Worm (Caenorhabditis elegans): ENCODE results near the gene dph-1.
A peak's percentile ranks its signal among the peaks of the same experiment; 100 is the strongest.

Gene dph-1

ce11 chrIII:3724880-3725279, 18.2 kb downstream of the dph-1 start, which contains the start of gene C14B1.12:
C14B1.12 (minus strand) TSS chrIII:3724980.
- TF ChIP-seq alr-1 (tag; optimal IDR thresholded peaks at IDR 0.05): no peak
- TF ChIP-seq lin-13 (GFP tag; optimal IDR thresholded peaks at IDR 0.05): no peak
- no peak for TF ChIP-seq sem-4 (tag; optimal IDR thresholded peaks at IDR 0.05)
- no peak for TF ChIP-seq peb-1 (tag; optimal IDR thresholded peaks at IDR 0.05)

DNA sequence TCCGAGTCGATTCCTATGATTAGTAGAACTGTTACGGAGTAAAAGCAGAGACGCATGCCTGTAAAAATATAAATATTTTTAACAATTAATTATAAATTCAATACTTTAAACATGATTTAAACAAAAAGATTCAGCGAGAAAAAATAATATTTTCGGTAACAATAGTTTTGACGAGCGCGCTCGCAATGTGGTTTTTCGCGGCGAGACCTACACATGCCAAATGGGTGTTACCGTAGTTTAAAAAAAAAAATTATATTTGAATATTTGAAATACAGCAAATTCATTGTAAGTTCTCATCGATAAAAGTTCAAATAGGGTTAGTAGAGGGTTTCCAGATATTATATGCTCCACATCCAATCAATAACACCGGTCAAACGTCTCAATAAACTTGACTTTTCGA, 19.8 kb downstream of the dph-1 start, which contains the start of gene gldi-5:
Gene gldi-5, minus strand, starts transcription at position 58 of the 400 bp plus-strand sequence.
- TF ChIP-seq ceh-16 (tag; optimal IDR thresholded peaks at IDR 0.05) (no peak), mdl-1 (tag; optimal IDR thresholded peaks at IDR 0.05) (no peak), snpc-4 (tag; optimal IDR thresholded peaks at IDR 0.05) (no peak), lin-13 (GFP tag; optimal IDR thresholded peaks at IDR 0.05) (no peak), elt-3 (tag; optimal IDR thresholded peaks at IDR 0.05) (no peak), nhr-21 (tag; optimal IDR thresholded peaks at IDR 0.05) (no peak), aly-2 (tag; optimal IDR thresholded peaks at IDR 0.05) (no peak), nhr-6 (tag; optimal IDR thresholded peaks at IDR 0.05) (no peak), zag-1 (tag; optimal IDR thresholded peaks at IDR 0.05) (no peak), ztf-11 (tag; optimal IDR thresholded peaks at IDR 0.05) (no peak), nhr-129 (tag; optimal IDR thresholded peaks at IDR 0.05) (no peak), mab-5 (tag; optimal IDR thresholded peaks at IDR 0.05) (no peak), unc-62 (GFP tag; optimal IDR thresholded peaks at IDR 0.05) (no peak), sma-3 (GFP tag; optimal IDR thresholded peaks at IDR 0.05) (no peak), elt-1 (tag; optimal IDR thresholded peaks at IDR 0.05) (no peak), nhr-11 (tag; optimal IDR thresholded peaks at IDR 0.05) (no peak), ZK546.5 (tag; optimal IDR thresholded peaks at IDR 0.05) (no peak), fos-1 (tag; optimal IDR thresholded peaks at IDR 0.05) (no peak), sma-9 (GFP tag; optimal IDR thresholded peaks at IDR 0.05) (no peak), sma-9 (tag; optimal IDR thresholded peaks at IDR 0.05) (no peak)

- TF ChIP-seq R02D3.7 (tag; optimal IDR thresholded peaks at IDR 0.05): no peak
- no peak for TF ChIP-seq skn-1 (tag; optimal IDR thresholded peaks at IDR 0.05)
- no peak for TF ChIP-seq ztf-4 (tag; optimal IDR thresholded peaks at IDR 0.05)
- no peak for TF ChIP-seq ztf-11 (tag; optimal IDR thresholded peaks at IDR 0.05)
- TF ChIP-seq fos-1 (tag; optimal IDR thresholded peaks at IDR 0.05): no peak
- TF ChIP-seq snpc-4 (tag; optimal IDR thresholded peaks at IDR 0.05): no peak
- no peak for TF ChIP-seq elt-1 (tag; optimal IDR thresholded peaks at IDR 0.05)
- TF ChIP-seq Y55F3AM.14 (GFP tag; optimal IDR thresholded peaks at IDR 0.05): no peak
- no peak for TF ChIP-seq ceh-82 (tag; optimal IDR thresholded peaks at IDR 0.05)
- TF ChIP-seq alr-1 (tag; optimal IDR thresholded peaks at IDR 0.05): no peak
- no peak for TF ChIP-seq ZK546.5 (tag; optimal IDR thresholded peaks at IDR 0.05)
- no peak for TF ChIP-seq lsy-2 (tag; optimal IDR thresholded peaks at IDR 0.05)
- TF ChIP-seq nhr-6 (tag; optimal IDR thresholded peaks at IDR 0.05): no peak
- TF ChIP-seq gmeb-1 (tag; optimal IDR thresholded peaks at IDR 0.05): no peak
- no peak for TF ChIP-seq nhr-10 (tag; optimal IDR thresholded peaks at IDR 0.05)
- no peak for TF ChIP-seq ceh-16 (tag; optimal IDR thresholded peaks at IDR 0.05)
- no peak for TF ChIP-seq C34F6.9 (tag; optimal IDR thresholded peaks at IDR 0.05)
- TF ChIP-seq nhr-23 (tag; optimal IDR thresholded peaks at IDR 0.05): no peak
- TF ChIP-seq sma-3 (GFP tag; optimal IDR thresholded peaks at IDR 0.05): no peak
Measured at ce11 chrIII:3729520-3729919, 22.8 kb downstream of the dph-1 start, which contains the start of gene F34D10.9. F34D10.9 (minus strand) TSS chrIII:3729620.

DNA sequence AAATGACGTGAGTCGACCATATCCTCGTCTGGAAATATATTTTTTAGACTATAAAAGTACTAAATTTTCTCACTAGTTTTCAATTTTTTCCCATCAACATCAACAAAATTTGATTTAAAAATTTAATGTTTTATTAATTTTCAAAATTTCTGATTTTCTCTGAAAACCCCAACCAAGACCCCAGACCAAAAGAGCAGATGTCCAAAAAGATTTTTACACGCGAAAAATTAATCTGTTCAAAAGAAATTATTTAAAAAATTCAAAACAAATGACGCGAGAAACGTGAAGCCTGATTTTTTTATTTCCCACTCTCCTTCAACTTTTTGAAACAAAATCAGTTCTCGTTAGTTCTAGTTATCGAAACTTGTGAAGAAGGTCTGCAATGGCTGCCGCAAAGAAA, 23.8 kb downstream of the dph-1 start, which contains the start of gene F34D10.8:
Gene F34D10.8, plus strand, starts transcription at position 301 of the 400 bp plus-strand sequence.
- TF ChIP-seq elt-1 (tag; optimal IDR thresholded peaks at IDR 0.05) (no peak), unc-39 (tag; optimal IDR thresholded peaks at IDR 0.05) (no peak), unc-55 (GFP tag; optimal IDR thresholded peaks at IDR 0.05) (no peak), ceh-16 (tag; optimal IDR thresholded peaks at IDR 0.05) (no peak)

ce11 chrIII:3734007-3734406, 27.3 kb downstream of the dph-1 start, which contains the start of gene F34D10.3:
F34D10.3 (plus strand) TSS chrIII:3734255.
- no peak for TF ChIP-seq egl-27 (tag; optimal IDR thresholded peaks at IDR 0.05)
- TF ChIP-seq C34F6.9 (tag; optimal IDR thresholded peaks at IDR 0.05): peak; percentile 30
- peak; percentile 53 for TF ChIP-seq unc-55 (GFP tag; optimal IDR thresholded peaks at IDR 0.05)
- peak; percentile 16 for TF ChIP-seq nhr-129 (tag; optimal IDR thresholded peaks at IDR 0.05)
- TF ChIP-seq nhr-77 (tag; optimal IDR thresholded peaks at IDR 0.05): no peak
- no peak for TF ChIP-seq nhr-237 (tag; optimal IDR thresholded peaks at IDR 0.05)
- TF ChIP-seq sma-9 (GFP tag; optimal IDR thresholded peaks at IDR 0.05): no peak
- TF ChIP-seq sma-9 (tag; optimal IDR thresholded peaks at IDR 0.05): no peak
- TF ChIP-seq snpc-4 (tag; optimal IDR thresholded peaks at IDR 0.05): no peak
- TF ChIP-seq lsy-2 (tag; optimal IDR thresholded peaks at IDR 0.05): peak in 1 of 2 experiments; percentile 3
- no peak for TF ChIP-seq F13H6.1 (tag; optimal IDR thresholded peaks at IDR 0.05)
